Worm (Caenorhabditis elegans) whole organism, L4 larva: ENCODE data around the gene srw-56.

Source experiments
- aha-1 ChIP-seq: fragments of 150-350 bp; peaks from one replicate; lab custom pipeline; 2014; ENCODE audit warnings: missing biosample characterization, missing genetic modification characterization
- ceh-20 ChIP-seq: fragments of 200-800 bp; sonication (Bioruptor generic); IDR thresholded peaks from 2 replicates; pipeline ENCODE4 v1.3.6; 2022; ENCODE audit warnings: missing genetic modification reagents, missing genetic modification characterization, missing compliant biosample characterization
- mdl-1 ChIP-seq, 2 experiments: fragments of 150-350 bp in 1 of 2; sonication (generic microtip) in 1 of 2; optimal IDR thresholded peaks; 2 replicates each; lab custom pipeline; 2014 to 2017; ENCODE audit warnings: missing biosample characterization in 2 of 2, missing genetic modification characterization in 2 of 2
- nhr-11 ChIP-seq: fragments of 150-350 bp; optimal IDR thresholded peaks from 2 replicates; lab custom pipeline; 2014; ENCODE audit warnings: missing biosample characterization, missing genetic modification characterization
- nhr-237 ChIP-seq: sonication (generic microtip); optimal IDR thresholded peaks from 2 replicates; lab custom pipeline; 2017; ENCODE audit warnings: missing biosample characterization, missing genetic modification characterization
- nhr-76 ChIP-seq: fragments of 150-350 bp; optimal IDR thresholded peaks from 2 replicates; lab custom pipeline; 2014; ENCODE audit warnings: missing biosample characterization, missing genetic modification characterization
- pha-4 ChIP-seq, 2 experiments: fragments of 150-350 bp in 1 of 2; fragments of 200-800 bp in 1 of 2; sonication (Bioruptor generic) in 1 of 2; IDR thresholded peaks in 1 of 2; optimal IDR thresholded peaks in 1 of 2; 2 replicates each; pipeline versions ENCODE4 v1.3.6 to Lab custom; 2014 to 2022; ENCODE audit warnings: missing genetic modification characterization in 2 of 2, missing genetic modification reagents in 2 of 2, missing biosample characterization in 1 of 2, missing compliant biosample characterization in 1 of 2
- unc-39 ChIP-seq: sonication (generic microtip); optimal IDR thresholded peaks from 2 replicates; lab custom pipeline; 2017; ENCODE audit warnings: missing biosample characterization, missing genetic modification characterization

ce11 chrV:15928325-15928724 is 24.3 kb downstream of the srw-56 start, which contains the start of gene pzf-1:
- TF ChIP-seq unc-39 (tag; lab: Kevin White, UChicago) (no peak), pha-4 (GFP tag; IDR thresholded peaks at IDR 0.05; lab: Robert Waterston, UW) (no peak), pha-4 (tag; optimal IDR thresholded peaks at IDR 0.05; lab: Kevin White, UChicago) (no peak), nhr-237 (tag; lab: Kevin White, UChicago) (no peak), nhr-76 (tag; lab: Kevin White, UChicago) (no peak), aha-1 (tag; lab: Kevin White, UChicago) (no peak), mdl-1 (tag; optimal IDR thresholded peaks at IDR 0.05; lab: Kevin White, UChicago) (no peak), ceh-20 (GFP tag; lab: Robert Waterston, UW) (no peak), nhr-11 (tag; lab: Kevin White, UChicago) (no peak)
